Fruit fly (Drosophila melanogaster): ENCODE data around the gene ND-ACP.

ND-ACP gene

dm6 chr3L:1379741-1380465 lies 50.2 kb downstream of the ND-ACP start (continued):
- TF ChIP-seq Scr (GFP tag; IDR thresholded peaks at IDR 0.05; ENCODE audit: partially characterized antibody): peak; percentile 52
- 0 out of 3 replicates have a peak, but pooled peaks have one; percentile 42 for TF ChIP-seq hb (GFP tag; IDR thresholded peaks at IDR 0.05; ENCODE audit: partially characterized antibody)
- no peak for TF ChIP-seq zen2 (GFP tag; IDR thresholded peaks at IDR 0.05; ENCODE audit: partially characterized antibody)
- no peak for TF ChIP-seq ssp (GFP tag; IDR thresholded peaks at IDR 0.05)
- no peak for TF ChIP-seq mam (GFP tag; optimal IDR thresholded peaks at IDR 0.05)
- TF ChIP-seq CG6854 (GFP tag; optimal IDR thresholded peaks at IDR 0.05): no peak
- TF ChIP-seq NFAT (GFP tag; IDR thresholded peaks at IDR 0.05): no peak
- no peak for TF ChIP-seq fd3F (GFP tag; optimal IDR thresholded peaks at IDR 0.05)
- no peak for TF ChIP-seq CG11093 (GFP tag; IDR thresholded peaks at IDR 0.05)
- TF ChIP-seq Antp (GFP tag; optimal IDR thresholded peaks at IDR 0.05): no peak
- peak in 1 of 2 experiments; percentile 10 for TF ChIP-seq Pdp1 (GFP tag; optimal IDR thresholded peaks at IDR 0.05)
- peak; percentile 76 for TF ChIP-seq CG6791 (GFP tag; IDR thresholded peaks at IDR 0.05; ENCODE audit: partially characterized antibody)
- TF ChIP-seq bbx (GFP tag; IDR thresholded peaks at IDR 0.05; ENCODE audit: partially characterized antibody): peak; percentile 50; the same call in 1 of the 2 replicates
- TF ChIP-seq h (optimal IDR thresholded peaks at IDR 0.05): no peak
- TF ChIP-seq sens (GFP tag): peak; percentile 16
- TF ChIP-seq CG16813 (GFP tag; IDR thresholded peaks at IDR 0.05; ENCODE audit: partially characterized antibody): peak; percentile 61; the same call in 2 of the 3 replicates
- no peak for TF ChIP-seq CG12942 (GFP tag; optimal IDR thresholded peaks at IDR 0.05)
- TF ChIP-seq fu2 (GFP tag; optimal IDR thresholded peaks at IDR 0.05): no peak
- no peak for TF ChIP-seq Dek (tag; optimal IDR thresholded peaks at IDR 0.05)
- TF ChIP-seq esg (GFP tag; conservative IDR thresholded peaks at IDR 0.05): no peak
- TF ChIP-seq CG8089 (GFP tag; optimal IDR thresholded peaks at IDR 0.05): no peak

- TF ChIP-seq dan (GFP tag; IDR thresholded peaks at IDR 0.05) (no peak), bsh (GFP tag; optimal IDR thresholded peaks at IDR 0.05) (peak in 1 of 2 experiments; percentile 30), crol (GFP tag; IDR thresholded peaks at IDR 0.05) (peak; percentile 71; the same call in 1 of the 2 replicates), bab2 (GFP tag; optimal IDR thresholded peaks at IDR 0.05) (no peak), zf30C (GFP tag; optimal IDR thresholded peaks at IDR 0.05) (no peak), ems (GFP tag; optimal IDR thresholded peaks at IDR 0.05) (no peak), aop (GFP tag; IDR thresholded peaks at IDR 0.05) (no peak), CG4282 (GFP tag; optimal IDR thresholded peaks at IDR 0.05) (no peak), nom (GFP tag; optimal IDR thresholded peaks at IDR 0.05) (peak; percentile 72), CG2129 (GFP tag; IDR thresholded peaks at IDR 0.05; ENCODE audit: partially characterized antibody) (no peak), pros (GFP tag; optimal IDR thresholded peaks at IDR 0.05) (peak; percentile 10), CG10321 (GFP tag; IDR thresholded peaks at IDR 0.05) (peak; percentile 90), Atf6 (GFP tag; IDR thresholded peaks at IDR 0.05) (no peak), CG16813 (GFP tag; IDR thresholded peaks at IDR 0.05; ENCODE audit: partially characterized antibody) (no peak), CG1832 (GFP tag; optimal IDR thresholded peaks at IDR 0.05) (peak; percentile 49), CG1792 (GFP tag; optimal IDR thresholded peaks at IDR 0.05) (no peak), ranshi (GFP tag; IDR thresholded peaks at IDR 0.05) (no peak), CG2116 (GFP tag; optimal IDR thresholded peaks at IDR 0.05) (no peak), CG8089 (GFP tag; optimal IDR thresholded peaks at IDR 0.05) (no peak), Med (GFP tag) (peak; percentile 24), NC2α (GFP tag; optimal IDR thresholded peaks at IDR 0.05) (no peak)
These were observed 51.2 kb downstream of the ND-ACP start for dm6 chr3L:1380959-1381358.
